Worm (Caenorhabditis elegans) whole organism, L4 larva: Measurements from ENCODE around the gene Y17G7B.12.

Source experiments
- D1046.2 ChIP-seq: fragments of 200-800 bp; sonication (Bioruptor generic); IDR thresholded peaks from 2 replicates; pipeline ENCODE4 v1.3.6; 2022; ENCODE audit warnings: missing genetic modification characterization, missing compliant biosample characterization
- F49E8.2 ChIP-seq: sonication (generic microtip); optimal IDR thresholded peaks from 2 replicates; lab custom pipeline; 2016; ENCODE audit warnings: missing compliant biosample characterization, mild to moderate bottlenecking, missing genetic modification characterization, borderline replicate concordance
- T26A8.4 ChIP-seq: fragments of 200-800 bp; sonication (Bioruptor generic); IDR thresholded peaks from 2 replicates; pipeline ENCODE4 v1.3.6; 2022; ENCODE audit warnings: missing genetic modification characterization, missing compliant biosample characterization
- Y75B8A.6 ChIP-seq: fragments of 200-800 bp; sonication (Bioruptor generic); IDR thresholded peaks from 2 replicates; pipeline ENCODE4 v1.3.6; 2022; ENCODE audit warnings: missing genetic modification reagents, missing genetic modification characterization, missing compliant biosample characterization
- ZK337.2 ChIP-seq: fragments of 200-800 bp; sonication (Bioruptor generic); IDR thresholded peaks from 2 replicates; pipeline ENCODE4 v1.3.6; 2022; ENCODE audit warnings: missing genetic modification reagents, missing genetic modification characterization, missing compliant biosample characterization
- ZK546.5 ChIP-seq, 2 experiments: sonication (generic microtip); optimal IDR thresholded peaks; 2 replicates each; lab custom pipeline; 2017; ENCODE audit warnings: missing biosample characterization in 2 of 2, missing genetic modification characterization in 2 of 2
- aha-1 ChIP-seq: fragments of 150-350 bp; peaks from one replicate; lab custom pipeline; 2014; ENCODE audit warnings: missing biosample characterization, missing genetic modification characterization
- ama-1 ChIP-seq: fragments of 150-350 bp; optimal IDR thresholded peaks from 2 replicates; lab custom pipeline; 2014; ENCODE audit warnings: inconsistent platforms, mixed read lengths
- attf-4 ChIP-seq: sonication (generic microtip); optimal IDR thresholded peaks from 3 replicates; lab custom pipeline; 2017; ENCODE audit warnings: missing biosample characterization, missing genetic modification characterization
- ceh-20 ChIP-seq: fragments of 200-800 bp; sonication (Bioruptor generic); IDR thresholded peaks from 2 replicates; pipeline ENCODE4 v1.3.6; 2022; ENCODE audit warnings: missing genetic modification reagents, missing genetic modification characterization, missing compliant biosample characterization
- ceh-28 ChIP-seq: fragments of 150-350 bp; optimal IDR thresholded peaks from 2 replicates; lab custom pipeline; 2014; ENCODE audit warnings: missing biosample characterization, missing genetic modification reagents, missing genetic modification characterization
- daf-16 ChIP-seq, 3 experiments: sonication (generic microtip); optimal IDR thresholded peaks; 2 replicates each; lab custom pipeline; 2016 to 2017; ENCODE audit warnings: missing genetic modification characterization in 3 of 3, missing genetic modification reagents in 3 of 3, mild to moderate bottlenecking in 2 of 3, missing compliant biosample characterization in 2 of 3, missing biosample characterization in 1 of 3, moderate library complexity in 1 of 3
- daf-19 ChIP-seq: fragments of 200-800 bp; sonication (Bioruptor generic); conservative IDR thresholded peaks from 2 replicates; pipeline ENCODE4 v1.3.6; 2022; ENCODE audit warnings: missing genetic modification characterization, missing compliant biosample characterization
- daf-8 ChIP-seq: fragments of 200-800 bp; sonication (Bioruptor generic); IDR thresholded peaks from 2 replicates; pipeline ENCODE4 v1.3.6; 2022; ENCODE audit warnings: missing genetic modification characterization, missing compliant biosample characterization
- dmd-8 ChIP-seq: fragments of 200-800 bp; sonication (Bioruptor generic); IDR thresholded peaks from 2 replicates; pipeline ENCODE4 v1.3.6; 2022; ENCODE audit warnings: missing genetic modification characterization, missing compliant biosample characterization
- dve-1 ChIP-seq: sonication (generic microtip); optimal IDR thresholded peaks from 2 replicates; lab custom pipeline; 2017; ENCODE audit warnings: antibody characterized with exemption, mild to moderate bottlenecking, missing genetic modification characterization, missing compliant biosample characterization; ENCODE audit not compliant: insufficient read depth
- fos-1 ChIP-seq: fragments of 150-350 bp; optimal IDR thresholded peaks from 2 replicates; lab custom pipeline; 2014; ENCODE audit warnings: missing biosample characterization, missing genetic modification characterization
- hlh-11 ChIP-seq: fragments of 200-800 bp; sonication (Bioruptor generic); optimal IDR thresholded peaks from 2 replicates; lab custom pipeline; 2018; ENCODE audit warnings: mild to moderate bottlenecking, missing genetic modification characterization, missing compliant biosample characterization
- hlh-30 ChIP-seq: sonication (generic microtip); optimal IDR thresholded peaks from 2 replicates; lab custom pipeline; 2017; ENCODE audit warnings: antibody characterized with exemption, mild to moderate bottlenecking, missing genetic modification characterization, missing compliant biosample characterization; ENCODE audit not compliant: insufficient read depth
- hmg-1.1 ChIP-seq: fragments of 200-800 bp; sonication (Bioruptor generic); IDR thresholded peaks from 2 replicates; pipeline ENCODE4 v1.3.6; 2022; ENCODE audit warnings: missing genetic modification reagents, missing genetic modification characterization, missing compliant biosample characterization
- lin-15B ChIP-seq: fragments of 150-350 bp; sonication (generic microtip); optimal IDR thresholded peaks from 3 replicates; lab custom pipeline; 2014; ENCODE audit warnings: missing biosample characterization, missing genetic modification characterization
- lir-3 ChIP-seq: sonication (generic microtip); optimal IDR thresholded peaks from 2 replicates; lab custom pipeline; 2016; ENCODE audit warnings: mild to moderate bottlenecking, missing genetic modification characterization, missing compliant biosample characterization
- lsy-2 ChIP-seq, 2 experiments: fragments of 150-350 bp in 1 of 2; sonication (generic microtip) in 1 of 2; optimal IDR thresholded peaks; 2 replicates each; lab custom pipeline; 2014 to 2017; ENCODE audit warnings: missing biosample characterization in 2 of 2, missing genetic modification characterization in 2 of 2
- mdl-1 ChIP-seq, 2 experiments: fragments of 150-350 bp in 1 of 2; sonication (generic microtip) in 1 of 2; optimal IDR thresholded peaks; 2 replicates each; lab custom pipeline; 2014 to 2017; ENCODE audit warnings: missing biosample characterization in 2 of 2, missing genetic modification characterization in 2 of 2
- mes-2 ChIP-seq: sonication (generic microtip); optimal IDR thresholded peaks from 2 replicates; lab custom pipeline; 2016; ENCODE audit warnings: missing genotype, mild to moderate bottlenecking, missing genetic modification characterization, missing compliant biosample characterization; ENCODE audit not compliant: poor library complexity, severe bottlenecking
- nhr-10 ChIP-seq: fragments of 150-350 bp; optimal IDR thresholded peaks from 2 replicates; lab custom pipeline; 2014; ENCODE audit warnings: missing biosample characterization, missing genetic modification characterization
- nhr-28 ChIP-seq: fragments of 150-350 bp; optimal IDR thresholded peaks from 2 replicates; lab custom pipeline; 2014; ENCODE audit warnings: missing biosample characterization, missing genetic modification characterization
- nhr-42 ChIP-seq: fragments of 200-800 bp; sonication (Bioruptor generic); IDR thresholded peaks from 2 replicates; pipeline ENCODE4 v1.3.6; 2022; ENCODE audit warnings: missing genetic modification characterization, missing compliant biosample characterization
- pha-4 ChIP-seq, 2 experiments: fragments of 150-350 bp in 1 of 2; fragments of 200-800 bp in 1 of 2; sonication (Bioruptor generic) in 1 of 2; IDR thresholded peaks in 1 of 2; optimal IDR thresholded peaks in 1 of 2; 2 replicates each; pipeline versions ENCODE4 v1.3.6 to Lab custom; 2014 to 2022; ENCODE audit warnings: missing genetic modification characterization in 2 of 2, missing genetic modification reagents in 2 of 2, missing biosample characterization in 1 of 2, missing compliant biosample characterization in 1 of 2
- snpc-1.2 ChIP-seq: fragments of 200-800 bp; sonication (Bioruptor generic); IDR thresholded peaks from 2 replicates; pipeline ENCODE4 v1.3.6; 2022; ENCODE audit warnings: missing genetic modification reagents, missing genetic modification characterization, missing compliant biosample characterization
- spr-3 ChIP-seq: fragments of 200-800 bp; sonication (Bioruptor generic); optimal IDR thresholded peaks from 2 replicates; lab custom pipeline; 2018; ENCODE audit warnings: mild to moderate bottlenecking, missing genetic modification characterization, missing compliant biosample characterization
- tra-1 ChIP-seq: fragments of 200-800 bp; sonication (Bioruptor generic); IDR thresholded peaks from 2 replicates; pipeline ENCODE4 v1.3.6; 2022; ENCODE audit warnings: missing genetic modification reagents, missing genetic modification characterization, missing compliant biosample characterization
- unc-130 ChIP-seq: sonication (generic microtip); optimal IDR thresholded peaks from 2 replicates; lab custom pipeline; 2016; ENCODE audit warnings: missing genetic modification reagents, missing genetic modification characterization, missing compliant biosample characterization
- unc-62 ChIP-seq, 3 experiments: fragments of 150-350 bp in 1 of 3; sonication (generic microtip); optimal IDR thresholded peaks in 2 of 3; peaks in 1 of 3; 1 replicate in 1 of 3; 2 replicates in 2 of 3; lab custom pipeline; 2014 to 2017; ENCODE audit warnings: missing biosample characterization in 3 of 3, missing genetic modification characterization in 3 of 3, missing genetic modification reagents in 3 of 3, missing genotype in 1 of 3
- zfp-2 ChIP-seq: sonication (generic microtip); optimal IDR thresholded peaks from 2 replicates; lab custom pipeline; 2016; ENCODE audit warnings: mild to moderate bottlenecking, missing genetic modification characterization, missing compliant biosample characterization
- zip-2 ChIP-seq: fragments of 150-350 bp; optimal IDR thresholded peaks from 2 replicates; lab custom pipeline; 2014; ENCODE audit warnings: missing biosample characterization, missing genetic modification characterization
- ztf-11 ChIP-seq: fragments of 150-350 bp; optimal IDR thresholded peaks from 2 replicates; lab custom pipeline; 2014; ENCODE audit warnings: missing biosample characterization, missing genetic modification characterization
- ztf-7 ChIP-seq: fragments of 150-350 bp; optimal IDR thresholded peaks from 2 replicates; lab custom pipeline; 2014; ENCODE audit warnings: missing biosample characterization, missing genetic modification characterization

Gene Y17G7B.12

DNA sequence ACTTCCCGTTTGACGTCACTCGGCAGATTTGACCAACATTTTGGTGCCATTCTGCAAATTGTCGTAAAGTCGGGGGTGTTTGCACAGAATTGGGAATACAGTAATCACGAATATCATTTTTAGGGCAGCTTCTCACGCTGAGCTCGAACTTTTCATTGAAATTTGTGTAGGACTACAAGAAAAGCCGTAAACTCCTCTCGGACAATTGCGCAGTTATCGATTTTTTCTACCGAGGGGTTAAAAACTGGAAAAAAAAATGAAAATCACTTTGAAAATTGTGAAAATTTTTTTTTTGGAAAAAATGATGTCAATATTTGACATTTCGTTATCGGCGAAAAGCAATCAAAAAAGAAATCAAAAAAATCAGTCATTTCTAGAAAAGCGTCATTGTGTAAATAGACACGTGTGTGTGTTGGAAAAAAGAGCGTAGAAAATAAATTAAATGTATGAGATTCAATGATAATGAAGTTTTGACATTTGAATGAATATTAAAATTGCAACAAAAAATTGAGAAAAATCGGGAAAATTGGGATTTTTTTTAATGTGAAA, 4.1 kb downstream of the Y17G7B.12 start, which contains the start of gene Y17G7B.8 (continued):
- TF ChIP-seq lin-15B (tag; lab: Kevin White, UChicago) (no peak), lsy-2 (tag; optimal IDR thresholded peaks at IDR 0.05; lab: Kevin White, UChicago) (no peak), ztf-11 (no peak), nhr-42 (no peak)

ce11 chrII:12028707-12029106, 5.0 kb downstream of the Y17G7B.12 start:
- no peak for TF ChIP-seq snpc-1.2 (GFP tag; lab: Robert Waterston, UW)
- peak; percentile 32 for TF ChIP-seq ceh-28 (tag; lab: Kevin White, UChicago)
- peak in 1 of 2 experiments; percentile 94 for TF ChIP-seq unc-62 (GFP tag; optimal IDR thresholded peaks at IDR 0.05 in 1 of 2; lab: Kevin White, UChicago)
- TF ChIP-seq unc-62 (tag; optimal IDR thresholded peaks at IDR 0.05; lab: Kevin White, UChicago) = no peak

DNA sequence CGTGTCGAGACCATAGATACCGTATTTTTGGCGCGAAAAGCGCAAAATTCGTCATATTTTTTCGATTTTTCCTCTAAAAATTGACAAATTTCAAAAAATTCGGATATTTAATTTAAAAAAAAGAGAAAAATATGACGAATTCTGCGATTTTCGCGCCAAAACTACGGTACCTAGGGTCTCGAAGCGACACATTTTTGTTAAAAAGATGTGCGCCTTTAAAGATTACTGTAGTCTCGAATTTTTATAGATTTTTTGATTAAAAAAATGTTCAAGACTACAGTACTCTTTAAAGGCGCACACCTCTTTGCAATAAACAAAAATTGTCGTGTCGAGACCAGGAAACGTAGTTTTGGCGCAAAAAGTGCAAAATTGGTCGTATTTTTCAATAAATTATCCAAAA, 12.4 kb downstream of the Y17G7B.12 start:
- no peak for TF ChIP-seq nhr-28
- no peak for TF ChIP-seq daf-19
- TF ChIP-seq hmg-1.1 (GFP tag; lab: Robert Waterston, UW) = no peak
- no peak for TF ChIP-seq unc-130 (GFP tag; lab: Kevin White, UChicago)
- no peak for TF ChIP-seq hlh-11 (tag; lab: Kevin White, UChicago)
- no peak for TF ChIP-seq D1046.2 (GFP tag; lab: Robert Waterston, UW)
- TF ChIP-seq mes-2 = no peak
- TF ChIP-seq mdl-1 (tag; optimal IDR thresholded peaks at IDR 0.05; lab: Kevin White, UChicago) = no peak
- TF ChIP-seq spr-3 = no peak
- no peak for TF ChIP-seq ztf-7 (tag; lab: Kevin White, UChicago)

DNA sequence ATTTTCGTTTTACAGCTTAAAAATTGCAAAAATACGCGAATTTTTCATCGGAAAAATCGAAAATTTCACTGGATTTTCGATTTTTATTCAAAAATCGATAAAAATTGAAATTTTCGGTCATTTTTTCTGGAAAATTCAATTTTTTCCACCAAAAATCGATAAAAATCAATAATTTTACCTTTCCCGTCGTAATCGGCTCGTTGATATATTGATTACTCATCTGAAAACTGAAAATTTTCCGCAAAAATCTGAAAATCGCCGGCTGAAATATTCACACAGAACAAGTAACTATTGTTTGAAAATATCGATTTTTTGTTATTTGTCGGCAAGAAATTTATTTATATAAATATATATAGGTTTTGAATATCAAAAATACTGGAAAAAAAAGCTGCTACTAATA, 12.9 kb downstream of the Y17G7B.12 start, which contains the start of gene cyn-16:
Gene cyn-16, minus strand, starts transcription at position 227 of the 400 bp plus-strand sequence.
- TF ChIP-seq ceh-28 (tag; lab: Kevin White, UChicago) (peak; percentile 69), ama-1 (lab: Kevin White, UChicago) (peak; percentile 81), aha-1 (no peak), hlh-30 (no peak), daf-16 (GFP tag; optimal IDR thresholded peaks at IDR 0.05; lab: Kevin White, UChicago) (no peak), daf-16 (tag; optimal IDR thresholded peaks at IDR 0.05; lab: Kevin White, UChicago) (peak; percentile 1), tra-1 (GFP tag; lab: Robert Waterston, UW) (no peak), lir-3 (tag; lab: Kevin White, UChicago) (no peak), Y75B8A.6 (GFP tag; lab: Robert Waterston, UW) (no peak)

DNA sequence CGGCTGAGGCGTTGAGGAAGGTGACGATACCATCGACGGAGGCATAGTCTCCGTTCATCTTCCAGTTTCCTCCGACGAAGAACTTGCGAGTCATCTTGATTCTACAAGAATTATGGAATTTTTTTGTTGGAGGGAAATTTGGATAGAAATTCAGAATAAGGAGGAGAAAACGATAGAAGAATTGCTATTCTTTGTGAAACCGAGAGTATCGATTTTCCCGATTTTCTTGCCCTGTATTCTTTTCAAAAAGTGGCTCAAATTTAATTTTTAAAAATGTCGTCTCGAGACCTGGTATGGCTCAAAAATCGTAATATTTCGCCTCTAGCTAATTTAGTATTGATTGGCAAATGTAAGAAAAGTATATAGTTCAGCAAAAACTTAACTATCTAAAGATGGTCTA, 15.4 kb downstream of the Y17G7B.12 start, which contains the start of gene tpi-1:
Gene tpi-1, minus strand, starts transcription at position 101 of the 400 bp plus-strand sequence.
- TF ChIP-seq ceh-28 (tag; lab: Kevin White, UChicago) (no peak), hlh-11 (tag; lab: Kevin White, UChicago) (no peak), zip-2 (tag; lab: Kevin White, UChicago) (no peak), zfp-2 (tag; lab: Kevin White, UChicago) (no peak), nhr-10 (tag; lab: Kevin White, UChicago) (no peak), dmd-8 (GFP tag; lab: Robert Waterston, UW) (no peak), attf-4 (tag; lab: Kevin White, UChicago) (no peak), pha-4 (GFP tag; IDR thresholded peaks at IDR 0.05; lab: Robert Waterston, UW) (no peak), pha-4 (tag; optimal IDR thresholded peaks at IDR 0.05; lab: Kevin White, UChicago) (no peak), daf-8 (no peak), T26A8.4 (GFP tag; lab: Robert Waterston, UW) (no peak), ceh-20 (GFP tag; lab: Robert Waterston, UW) (no peak), F49E8.2 (tag; lab: Kevin White, UChicago) (no peak), hlh-30 (no peak), ZK546.5 (tag; optimal IDR thresholded peaks at IDR 0.05; lab: Kevin White, UChicago) (no peak), dve-1 (tag; lab: Kevin White, UChicago) (no peak), ztf-7 (tag; lab: Kevin White, UChicago) (no peak), ZK337.2 (GFP tag; lab: Robert Waterston, UW) (no peak), fos-1 (no peak)
